Worm (Caenorhabditis elegans) whole organism, late embryonic: ENCODE data around the gene C04G6.13.

Experiments
- K02D7.2 ChIP-seq: sonication (generic microtip); optimal IDR thresholded peaks from 2 replicates; lab custom pipeline; 2017; ENCODE audit warnings: mild to moderate bottlenecking, missing genetic modification characterization, missing compliant biosample characterization
- T23F11.4 ChIP-seq: fragments of 200-800 bp; sonication (Bioruptor generic); optimal IDR thresholded peaks from 2 replicates; lab custom pipeline; 2018; ENCODE audit warnings: mild to moderate bottlenecking, missing genetic modification characterization, missing compliant biosample characterization
- ama-1 ChIP-seq: fragments of 150-350 bp; optimal IDR thresholded peaks from 2 replicates; lab custom pipeline; 2014
- ceh-14 ChIP-seq: sonication (generic microtip); optimal IDR thresholded peaks from 2 replicates; lab custom pipeline; 2016; ENCODE audit warnings: missing genotype, missing genetic modification characterization, missing compliant biosample characterization
- ceh-18 ChIP-seq: sonication (generic microtip); optimal IDR thresholded peaks from 2 replicates; lab custom pipeline; 2016; ENCODE audit warnings: missing genetic modification characterization, missing compliant biosample characterization
- ceh-19 ChIP-seq: fragments of 200-800 bp; sonication (Bioruptor generic); optimal IDR thresholded peaks from 2 replicates; lab custom pipeline; 2018; ENCODE audit warnings: mild to moderate bottlenecking, missing genetic modification characterization, missing compliant biosample characterization
- ceh-24 ChIP-seq: sonication (generic microtip); optimal IDR thresholded peaks from 2 replicates; lab custom pipeline; 2016; ENCODE audit warnings: mild to moderate bottlenecking, missing genetic modification characterization, missing compliant biosample characterization
- ceh-30 ChIP-seq: fragments of 150-350 bp; optimal IDR thresholded peaks from 2 replicates; lab custom pipeline; 2014; ENCODE audit warnings: missing biosample characterization, missing genetic modification characterization
- ceh-31 ChIP-seq: sonication (generic microtip); optimal IDR thresholded peaks from 2 replicates; lab custom pipeline; 2016; ENCODE audit warnings: missing genetic modification characterization, missing compliant biosample characterization
- ceh-34 ChIP-seq: sonication (generic microtip); optimal IDR thresholded peaks from 2 replicates; lab custom pipeline; 2016; ENCODE audit warnings: mild to moderate bottlenecking, missing genetic modification characterization, missing compliant biosample characterization
- ceh-48 ChIP-seq: sonication (generic microtip); optimal IDR thresholded peaks from 2 replicates; lab custom pipeline; 2016; ENCODE audit warnings: missing genetic modification characterization, inconsistent platforms, missing compliant biosample characterization
- ceh-9 ChIP-seq: sonication (generic microtip); optimal IDR thresholded peaks from 2 replicates; lab custom pipeline; 2016; ENCODE audit warnings: mild to moderate bottlenecking, missing genetic modification characterization, inconsistent platforms, missing compliant biosample characterization
- che-1 ChIP-seq: sonication (generic microtip); optimal IDR thresholded peaks from 2 replicates; lab custom pipeline; 2016; ENCODE audit warnings: mild to moderate bottlenecking, missing genetic modification characterization, missing compliant biosample characterization
- elt-2 ChIP-seq: sonication (generic microtip); optimal IDR thresholded peaks from 2 replicates; lab custom pipeline; 2016; ENCODE audit warnings: missing genetic modification reagents, missing genetic modification characterization, missing compliant biosample characterization
- fkh-6 ChIP-seq: sonication (generic microtip); optimal IDR thresholded peaks from 2 replicates; lab custom pipeline; 2016; ENCODE audit warnings: missing genetic modification characterization, missing compliant biosample characterization
- hlh-13 ChIP-seq: fragments of 200-800 bp; sonication (Bioruptor generic); optimal IDR thresholded peaks from 2 replicates; lab custom pipeline; 2018; ENCODE audit warnings: mild to moderate bottlenecking, missing genetic modification characterization, missing compliant biosample characterization
- hlh-15 ChIP-seq: sonication (generic microtip); optimal IDR thresholded peaks from 2 replicates; lab custom pipeline; 2016; ENCODE audit warnings: missing genetic modification characterization, missing compliant biosample characterization
- hlh-8 ChIP-seq: sonication (generic microtip); optimal IDR thresholded peaks from 2 replicates; lab custom pipeline; 2016; ENCODE audit warnings: missing genotype, missing genetic modification characterization, missing compliant biosample characterization
- lim-6 ChIP-seq: sonication (generic microtip); optimal IDR thresholded peaks from 2 replicates; lab custom pipeline; 2016; ENCODE audit warnings: missing genetic modification characterization, missing compliant biosample characterization
- lin-11 ChIP-seq: fragments of 200-800 bp; sonication (Bioruptor generic); optimal IDR thresholded peaks from 2 replicates; lab custom pipeline; 2018; ENCODE audit warnings: mild to moderate bottlenecking, missing genetic modification characterization, missing compliant biosample characterization
- madf-2 ChIP-seq: sonication (generic microtip); optimal IDR thresholded peaks from 2 replicates; lab custom pipeline; 2017; ENCODE audit warnings: missing genetic modification characterization, missing compliant biosample characterization
- mec-3 ChIP-seq: sonication (generic microtip); optimal IDR thresholded peaks from 2 replicates; lab custom pipeline; 2016; ENCODE audit warnings: borderline replicate concordance, missing genetic modification characterization, missing compliant biosample characterization
- nfya-1 ChIP-seq: sonication (generic microtip); optimal IDR thresholded peaks from 2 replicates; lab custom pipeline; 2017; ENCODE audit warnings: missing genetic modification characterization, mild to moderate bottlenecking, missing compliant biosample characterization, antibody characterized with exemption, moderate library complexity
- odd-2 ChIP-seq: sonication (generic microtip); optimal IDR thresholded peaks from 2 replicates; lab custom pipeline; 2017; ENCODE audit warnings: antibody characterized with exemption, mild to moderate bottlenecking, missing genetic modification characterization, missing compliant biosample characterization
- pag-3 ChIP-seq: sonication (generic microtip); optimal IDR thresholded peaks from 2 replicates; lab custom pipeline; 2016; ENCODE audit warnings: missing compliant biosample characterization, missing genetic modification characterization, borderline replicate concordance
- pat-9 ChIP-seq: fragments of 200-800 bp; sonication (Bioruptor generic); optimal IDR thresholded peaks from 2 replicates; lab custom pipeline; 2018; ENCODE audit warnings: mild to moderate bottlenecking, missing genetic modification characterization, moderate library complexity, missing compliant biosample characterization
- pax-1 ChIP-seq: fragments of 150-350 bp; optimal IDR thresholded peaks from 2 replicates; lab custom pipeline; 2014; ENCODE audit warnings: missing biosample characterization, missing genetic modification characterization
- pha-4 ChIP-seq: fragments of 150-350 bp; optimal IDR thresholded peaks from 2 replicates; lab custom pipeline; 2018; ENCODE audit warnings: missing biosample characterization, missing genetic modification reagents, missing genetic modification characterization
- pqm-1 ChIP-seq: sonication (generic microtip); optimal IDR thresholded peaks from 2 replicates; lab custom pipeline; 2016; ENCODE audit warnings: missing genetic modification characterization, missing compliant biosample characterization
- pros-1 ChIP-seq: fragments of 150-350 bp; optimal IDR thresholded peaks from 2 replicates; lab custom pipeline; 2014; ENCODE audit warnings: missing biosample characterization, missing genetic modification reagents, missing genetic modification characterization
- ref-2 ChIP-seq: sonication (generic microtip); optimal IDR thresholded peaks from 2 replicates; lab custom pipeline; 2016; ENCODE audit warnings: missing genetic modification characterization, missing compliant biosample characterization
- sox-4 ChIP-seq: sonication (generic microtip); optimal IDR thresholded peaks from 2 replicates; lab custom pipeline; 2017; ENCODE audit warnings: mild to moderate bottlenecking, missing genetic modification characterization, inconsistent platforms, missing compliant biosample characterization
- syd-9 ChIP-seq: sonication (generic microtip); optimal IDR thresholded peaks from 2 replicates; lab custom pipeline; 2016; ENCODE audit warnings: mild to moderate bottlenecking, missing genetic modification characterization, moderate library complexity, missing compliant biosample characterization
- tbx-2 ChIP-seq: sonication (generic microtip); optimal IDR thresholded peaks from 2 replicates; lab custom pipeline; 2016; ENCODE audit warnings: missing genetic modification characterization, missing compliant biosample characterization
- ttx-3 ChIP-seq: sonication (generic microtip); optimal IDR thresholded peaks from 2 replicates; lab custom pipeline; 2016; ENCODE audit warnings: missing genetic modification reagents, missing genetic modification characterization, missing compliant biosample characterization
- unc-3 ChIP-seq, 2 experiments: fragments of 200-800 bp in 1 of 2; sonication (Bioruptor generic) in 1 of 2; sonication (generic microtip) in 1 of 2; conservative IDR thresholded peaks in 1 of 2; optimal IDR thresholded peaks in 1 of 2; 2 replicates each; pipeline versions ENCODE4 v1.3.6 to Lab custom; 2016 to 2022; ENCODE audit warnings: missing compliant biosample characterization in 2 of 2, missing genetic modification characterization in 2 of 2, missing genetic modification reagents in 1 of 2
- unc-42 ChIP-seq: sonication (generic microtip); optimal IDR thresholded peaks from 2 replicates; lab custom pipeline; 2016; ENCODE audit warnings: missing genotype, missing genetic modification characterization, missing compliant biosample characterization
- unc-55 ChIP-seq: sonication (generic microtip); optimal IDR thresholded peaks from 2 replicates; lab custom pipeline; 2017; ENCODE audit warnings: missing biosample characterization, missing genetic modification reagents, missing genetic modification characterization
- unc-86 ChIP-seq: sonication (generic microtip); optimal IDR thresholded peaks from 2 replicates; lab custom pipeline; 2016; ENCODE audit warnings: missing genetic modification characterization, missing compliant biosample characterization
- zip-5 ChIP-seq: sonication (generic microtip); optimal IDR thresholded peaks from 2 replicates; lab custom pipeline; 2016; ENCODE audit warnings: missing genetic modification characterization, missing compliant biosample characterization
- ztf-16 ChIP-seq: sonication (generic microtip); optimal IDR thresholded peaks from 2 replicates; lab custom pipeline; 2017; ENCODE audit warnings: missing genetic modification characterization, missing compliant biosample characterization

The C04G6.13 gene

DNA sequence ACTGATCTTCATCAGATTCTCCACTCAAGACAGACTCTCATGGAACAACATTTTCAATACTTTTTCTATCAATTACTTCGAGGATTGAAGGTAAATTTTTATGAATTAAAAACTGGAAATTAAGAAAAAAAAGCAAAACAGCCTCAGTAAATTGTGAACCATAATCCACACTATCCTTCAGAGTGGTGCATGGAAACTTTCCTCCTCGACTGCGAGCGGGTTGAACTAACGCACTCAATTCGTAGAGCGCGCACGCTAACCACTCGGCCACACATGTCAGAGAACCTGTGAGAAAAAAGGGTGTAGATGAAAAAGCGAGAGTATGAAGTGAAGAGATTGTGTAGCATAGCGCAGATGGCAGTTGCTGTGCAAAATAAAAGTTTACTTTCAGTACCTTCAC, 11.0 kb downstream of the C04G6.13 start (continued):
- peak; percentile 87 for TF ChIP-seq mec-3 (tag; lab: Kevin White, UChicago)
- TF ChIP-seq ceh-19: peak; percentile 97
- TF ChIP-seq pqm-1 (tag; lab: Kevin White, UChicago): peak; percentile 93
- no peak for TF ChIP-seq pha-4
- peak; percentile 94 for TF ChIP-seq lim-6 (tag; lab: Kevin White, UChicago)
- TF ChIP-seq unc-55 (GFP tag; lab: Kevin White, UChicago): no peak
- peak; percentile 97 for TF ChIP-seq unc-3 (GFP tag; conservative IDR thresholded peaks at IDR 0.05; lab: Robert Waterston, UW)
- peak; percentile 91 for TF ChIP-seq unc-3 (tag; optimal IDR thresholded peaks at IDR 0.05; lab: Kevin White, UChicago)
- TF ChIP-seq ceh-34: peak; percentile 95
- peak; percentile 81 for TF ChIP-seq ceh-31 (tag; lab: Kevin White, UChicago)
- TF ChIP-seq ttx-3: peak; percentile 94
- peak; percentile 98 for TF ChIP-seq T23F11.4
- TF ChIP-seq unc-86 (tag; lab: Kevin White, UChicago): peak; percentile 92
- TF ChIP-seq ceh-14: peak; percentile 94
- no peak for TF ChIP-seq ama-1 (lab: Kevin White, UChicago)
- peak; percentile 96 for TF ChIP-seq syd-9 (tag; lab: Kevin White, UChicago)
- TF ChIP-seq ceh-48 (tag; lab: Kevin White, UChicago): peak; percentile 89
- TF ChIP-seq pax-1 (tag; lab: Kevin White, UChicago): no peak
- peak; percentile 88 for TF ChIP-seq nfya-1 (tag; lab: Kevin White, UChicago)
- peak; percentile 74 for TF ChIP-seq ceh-30
- peak; percentile 96 for TF ChIP-seq madf-2 (tag; lab: Kevin White, UChicago)
- peak; percentile 90 for TF ChIP-seq ceh-18 (tag; lab: Kevin White, UChicago)
- peak; percentile 41 for TF ChIP-seq pros-1
- peak; percentile 72 for TF ChIP-seq odd-2 (tag; lab: Kevin White, UChicago)
- TF ChIP-seq elt-2 (tag; lab: Kevin White, UChicago): peak; percentile 100
- TF ChIP-seq fkh-6 (tag; lab: Kevin White, UChicago): peak; percentile 95
- TF ChIP-seq ztf-16 (tag; lab: Kevin White, UChicago): peak; percentile 96
- peak; percentile 68 for TF ChIP-seq pag-3 (tag; lab: Kevin White, UChicago)
- TF ChIP-seq unc-42: peak; percentile 66
- peak; percentile 94 for TF ChIP-seq lin-11

DNA sequence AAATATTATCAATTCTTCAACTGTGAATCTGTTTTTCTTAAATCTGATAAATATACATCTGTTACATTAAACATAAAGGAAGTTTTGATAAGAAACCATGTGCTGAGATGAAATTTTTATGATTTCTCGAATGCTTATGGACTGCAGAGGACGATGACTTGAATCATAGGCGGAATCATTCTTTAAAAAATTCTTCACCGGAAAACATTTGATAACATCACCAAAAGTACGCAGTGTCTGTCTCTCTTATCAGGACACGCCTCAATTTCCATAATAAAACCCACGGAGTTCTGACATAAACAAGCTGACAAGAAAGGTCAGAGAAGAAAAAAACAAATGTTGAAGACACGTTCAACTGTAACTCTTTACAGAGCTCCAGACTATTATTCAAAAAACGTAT, 15.6 kb downstream of the C04G6.13 start, which contains the start of gene F09C12.2:
Gene F09C12.2 (plus strand): TSS at position 320 of the 400 bp plus-strand sequence.
- no peak for TF ChIP-seq sox-4 (tag; lab: Kevin White, UChicago)

DNA sequence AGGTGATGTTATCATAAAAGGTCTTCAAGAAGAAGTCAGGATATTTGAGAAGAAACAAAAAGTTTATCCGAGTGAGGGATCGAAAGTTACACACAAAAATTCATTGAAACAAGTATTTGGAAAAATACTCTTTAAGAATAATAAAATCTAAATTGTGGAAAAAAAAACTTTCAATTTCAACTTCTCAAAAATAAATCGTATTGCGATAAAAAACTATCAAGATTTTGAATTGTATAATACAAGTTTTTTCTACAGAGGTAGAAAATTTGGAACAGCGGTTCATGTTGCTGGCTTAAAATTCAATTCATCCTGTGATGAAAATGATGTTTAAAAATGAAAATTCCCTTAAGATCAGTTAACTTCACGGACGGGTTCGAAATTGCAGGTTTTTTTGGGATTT, 18.0 kb downstream of the C04G6.13 start, which contains the start of gene F09C12.8:
Gene F09C12.8 (plus strand): TSS at position 301 of the 400 bp plus-strand sequence.
- no peak for TF ChIP-seq ceh-9 (tag; lab: Kevin White, UChicago)
- no peak for TF ChIP-seq ref-2 (tag; lab: Kevin White, UChicago)
- no peak for TF ChIP-seq hlh-15 (tag; lab: Kevin White, UChicago)
- no peak for TF ChIP-seq unc-86 (tag; lab: Kevin White, UChicago)
- TF ChIP-seq pqm-1 (tag; lab: Kevin White, UChicago): no peak
- no peak for TF ChIP-seq pax-1 (tag; lab: Kevin White, UChicago)
- no peak for TF ChIP-seq tbx-2 (tag; lab: Kevin White, UChicago)
- TF ChIP-seq zip-5 (tag; lab: Kevin White, UChicago): no peak
- TF ChIP-seq hlh-8 (tag; lab: Kevin White, UChicago): no peak
- no peak for TF ChIP-seq mec-3 (tag; lab: Kevin White, UChicago)
- no peak for TF ChIP-seq ceh-18 (tag; lab: Kevin White, UChicago)
- TF ChIP-seq che-1 (tag; lab: Kevin White, UChicago): no peak
- TF ChIP-seq ceh-19: no peak
- TF ChIP-seq pat-9 (tag; lab: Kevin White, UChicago): no peak
- no peak for TF ChIP-seq K02D7.2 (tag; lab: Kevin White, UChicago)
- TF ChIP-seq T23F11.4: no peak
- TF ChIP-seq ceh-24 (tag; lab: Kevin White, UChicago): no peak
- TF ChIP-seq hlh-13 (GFP tag; lab: Kevin White, UChicago): no peak
- TF ChIP-seq ttx-3: no peak
